Worm (Caenorhabditis elegans) whole organism, L1 larva: ENCODE measurements around the gene C04A2.15.

Experiments
- C16A3.4 ChIP-seq: fragments of 150-350 bp; optimal IDR thresholded peaks from 2 replicates; lab custom pipeline; 2014; ENCODE audit warnings: missing biosample characterization, missing genetic modification characterization
- aha-1 ChIP-seq: fragments of 150-350 bp; optimal IDR thresholded peaks from 2 replicates; lab custom pipeline; 2014; ENCODE audit warnings: missing biosample characterization, missing genetic modification characterization
- aly-2 ChIP-seq: fragments of 150-350 bp; optimal IDR thresholded peaks from 2 replicates; lab custom pipeline; 2014; ENCODE audit warnings: missing biosample characterization, missing genetic modification characterization
- ama-1 ChIP-seq: fragments of 150-350 bp; optimal IDR thresholded peaks from 2 replicates; lab custom pipeline; 2014
- blmp-1 ChIP-seq: fragments of 150-350 bp; optimal IDR thresholded peaks from 2 replicates; lab custom pipeline; 2014; ENCODE audit warnings: missing biosample characterization, missing genetic modification characterization
- ceh-8 ChIP-seq: fragments of 200-800 bp; sonication (Bioruptor generic); optimal IDR thresholded peaks from 2 replicates; lab custom pipeline; 2018; ENCODE audit warnings: mild to moderate bottlenecking, missing genetic modification characterization, moderate library complexity, missing compliant biosample characterization
- ceh-88 ChIP-seq: fragments of 200-800 bp; sonication (Bioruptor generic); IDR thresholded peaks from 2 replicates; pipeline ENCODE4 v1.3.6; 2022; ENCODE audit warnings: missing genetic modification characterization, missing compliant biosample characterization
- ceh-90 ChIP-seq: sonication (generic microtip); optimal IDR thresholded peaks from 2 replicates; lab custom pipeline; 2016; ENCODE audit warnings: missing genetic modification characterization, missing compliant biosample characterization
- efl-1 ChIP-seq, 4 experiments: fragments of 150-350 bp; optimal IDR thresholded peaks in 3 of 4; peaks in 1 of 4; 1 replicate in 1 of 4; 2 replicates in 3 of 4; lab custom pipeline; 2014; ENCODE audit warnings: missing biosample characterization in 2 of 4, missing genetic modification characterization in 2 of 4, missing genetic modification reagents in 2 of 4
- egl-13 ChIP-seq: sonication (generic microtip); optimal IDR thresholded peaks from 2 replicates; lab custom pipeline; 2016; ENCODE audit warnings: missing genotype, missing genetic modification reagents, missing genetic modification characterization, missing compliant biosample characterization
- egl-27 ChIP-seq, 2 experiments: fragments of 150-350 bp in 1 of 2; sonication (generic microtip); optimal IDR thresholded peaks; 3 replicates each; lab custom pipeline; 2017 to 2018; ENCODE audit warnings: missing biosample characterization in 2 of 2, missing genetic modification characterization in 2 of 2, missing genetic modification reagents in 2 of 2
- elt-2 ChIP-seq: sonication (generic microtip); optimal IDR thresholded peaks from 2 replicates; lab custom pipeline; 2016; ENCODE audit warnings: missing genetic modification characterization, mild to moderate bottlenecking, inconsistent platforms, missing compliant biosample characterization, missing genetic modification reagents
- elt-3 ChIP-seq, 6 experiments: fragments of 150-350 bp in 1 of 6; sonication (generic microtip); optimal IDR thresholded peaks; 2 replicates each; lab custom pipeline; 2017 to 2018; ENCODE audit warnings: missing biosample characterization in 6 of 6, missing genetic modification characterization in 6 of 6, inconsistent platforms in 1 of 6
- ets-5 ChIP-seq: fragments of 200-800 bp; sonication (Bioruptor generic); IDR thresholded peaks from 2 replicates; pipeline ENCODE4 v1.3.6; 2022; ENCODE audit warnings: missing genetic modification characterization, missing compliant biosample characterization
- fkh-4 ChIP-seq: sonication (generic microtip); optimal IDR thresholded peaks from 2 replicates; lab custom pipeline; 2016; ENCODE audit warnings: missing compliant biosample characterization, missing genetic modification characterization, borderline replicate concordance
- fkh-8 ChIP-seq: sonication (generic microtip); optimal IDR thresholded peaks from 2 replicates; lab custom pipeline; 2016; ENCODE audit warnings: mild to moderate bottlenecking, missing genetic modification characterization, missing compliant biosample characterization
- fos-1 ChIP-seq: fragments of 150-350 bp; optimal IDR thresholded peaks from 2 replicates; lab custom pipeline; 2014; ENCODE audit warnings: missing biosample characterization, missing genetic modification characterization
- hlh-17 ChIP-seq: fragments of 200-800 bp; sonication (Bioruptor generic); optimal IDR thresholded peaks from 2 replicates; lab custom pipeline; 2018; ENCODE audit warnings: missing genetic modification characterization, mild to moderate bottlenecking, missing compliant biosample characterization, moderate library complexity, borderline replicate concordance
- hlh-4 ChIP-seq: sonication (generic microtip); optimal IDR thresholded peaks from 2 replicates; lab custom pipeline; 2016; ENCODE audit warnings: mild to moderate bottlenecking, missing genetic modification characterization, missing compliant biosample characterization
- irx-1 ChIP-seq: sonication (generic microtip); optimal IDR thresholded peaks from 2 replicates; lab custom pipeline; 2016; ENCODE audit warnings: missing genetic modification characterization, missing compliant biosample characterization
- lin-13 ChIP-seq: fragments of 150-350 bp; optimal IDR thresholded peaks from 2 replicates; lab custom pipeline; 2014; ENCODE audit warnings: missing biosample characterization, missing genetic modification reagents, missing genetic modification characterization
- lin-14 ChIP-seq: fragments of 200-800 bp; sonication (Bioruptor generic); optimal IDR thresholded peaks from 2 replicates; lab custom pipeline; 2018; ENCODE audit warnings: mild to moderate bottlenecking, missing genetic modification characterization, moderate library complexity, missing compliant biosample characterization
- lin-39 ChIP-seq: fragments of 150-350 bp; optimal IDR thresholded peaks from 2 replicates; lab custom pipeline; 2014; ENCODE audit warnings: missing biosample characterization, missing genetic modification reagents, missing genetic modification characterization
- mdl-1 ChIP-seq, 2 experiments: fragments of 150-350 bp; optimal IDR thresholded peaks; 2 replicates each; lab custom pipeline; 2014 to 2017; ENCODE audit warnings: missing biosample characterization in 2 of 2, missing genetic modification characterization in 2 of 2, inconsistent platforms in 1 of 2
- mef-2 ChIP-seq: fragments of 150-350 bp; optimal IDR thresholded peaks from 2 replicates; lab custom pipeline; 2014; ENCODE audit warnings: missing biosample characterization, missing genetic modification characterization
- nhr-19 ChIP-seq: fragments of 200-800 bp; sonication (Bioruptor generic); conservative IDR thresholded peaks from 2 replicates; pipeline ENCODE4 v1.3.6; 2022; ENCODE audit warnings: missing genetic modification characterization, missing compliant biosample characterization
- nhr-20 ChIP-seq: sonication (generic microtip); optimal IDR thresholded peaks from 2 replicates; lab custom pipeline; 2016; ENCODE audit warnings: mild to moderate bottlenecking, missing genetic modification characterization, missing compliant biosample characterization
- nhr-237 ChIP-seq: fragments of 150-350 bp; optimal IDR thresholded peaks from 2 replicates; lab custom pipeline; 2014; ENCODE audit warnings: missing biosample characterization, missing genetic modification characterization
- nhr-47 ChIP-seq: sonication (generic microtip); optimal IDR thresholded peaks from 2 replicates; lab custom pipeline; 2016; ENCODE audit warnings: mild to moderate bottlenecking, missing genetic modification characterization, moderate library complexity, missing compliant biosample characterization
- nhr-71 ChIP-seq: sonication (generic microtip); optimal IDR thresholded peaks from 2 replicates; lab custom pipeline; 2016; ENCODE audit warnings: mild to moderate bottlenecking, missing genetic modification characterization, moderate library complexity, missing compliant biosample characterization
- nhr-77 ChIP-seq: fragments of 150-350 bp; optimal IDR thresholded peaks from 2 replicates; lab custom pipeline; 2014; ENCODE audit warnings: missing biosample characterization, missing genetic modification characterization
- nhr-85 ChIP-seq: sonication (generic microtip); peaks from one replicate; lab custom pipeline; 2016; ENCODE audit warnings: missing genetic modification characterization, inconsistent platforms, missing compliant biosample characterization
- nhr-90 ChIP-seq: sonication (generic microtip); optimal IDR thresholded peaks from 2 replicates; lab custom pipeline; 2016; ENCODE audit warnings: mild to moderate bottlenecking, missing genetic modification characterization, missing compliant biosample characterization; ENCODE audit not compliant: poor library complexity
- pag-3 ChIP-seq: sonication (generic microtip); optimal IDR thresholded peaks from 2 replicates; lab custom pipeline; 2017; ENCODE audit warnings: missing genetic modification characterization, mild to moderate bottlenecking, missing compliant biosample characterization, antibody characterized with exemption, borderline replicate concordance; ENCODE audit not compliant: insufficient read depth
- pax-3 ChIP-seq: fragments of 200-800 bp; sonication (Bioruptor generic); optimal IDR thresholded peaks from 2 replicates; lab custom pipeline; 2018; ENCODE audit warnings: mild to moderate bottlenecking, missing genetic modification characterization, moderate library complexity, missing compliant biosample characterization
- pqm-1 ChIP-seq: sonication (generic microtip); optimal IDR thresholded peaks from 3 replicates; lab custom pipeline; 2017; ENCODE audit warnings: missing biosample characterization, missing genetic modification characterization
- rnt-1 ChIP-seq: sonication (generic microtip); optimal IDR thresholded peaks from 2 replicates; lab custom pipeline; 2016; ENCODE audit warnings: mild to moderate bottlenecking, missing genetic modification characterization, moderate library complexity, missing compliant biosample characterization
- skn-1 ChIP-seq: fragments of 150-350 bp; optimal IDR thresholded peaks from 2 replicates; lab custom pipeline; 2014; ENCODE audit warnings: missing biosample characterization, missing genetic modification characterization
- snpc-4 ChIP-seq: fragments of 150-350 bp; optimal IDR thresholded peaks from 2 replicates; lab custom pipeline; 2014; ENCODE audit warnings: missing biosample characterization, missing genetic modification characterization
- snu-23 ChIP-seq: sonication (generic microtip); optimal IDR thresholded peaks from 2 replicates; lab custom pipeline; 2016; ENCODE audit warnings: missing genetic modification characterization, missing compliant biosample characterization
- sup-37 ChIP-seq: fragments of 200-800 bp; sonication (Bioruptor generic); optimal IDR thresholded peaks from 2 replicates; lab custom pipeline; 2018; ENCODE audit warnings: mild to moderate bottlenecking, missing genetic modification characterization, missing compliant biosample characterization
- tlp-1 ChIP-seq: fragments of 150-350 bp; optimal IDR thresholded peaks from 2 replicates; lab custom pipeline; 2014; ENCODE audit warnings: missing biosample characterization, missing genetic modification characterization
- unc-130 ChIP-seq: fragments of 150-350 bp; optimal IDR thresholded peaks from 2 replicates; lab custom pipeline; 2017; ENCODE audit warnings: missing biosample characterization, missing genetic modification characterization, inconsistent platforms
- unc-86 ChIP-seq: sonication (generic microtip); optimal IDR thresholded peaks from 2 replicates; lab custom pipeline; 2016; ENCODE audit warnings: missing genetic modification characterization, missing compliant biosample characterization
- unc-98 ChIP-seq: fragments of 200-800 bp; sonication (Bioruptor generic); IDR thresholded peaks from 2 replicates; pipeline ENCODE4 v1.3.6; 2022; ENCODE audit warnings: missing genetic modification characterization, missing compliant biosample characterization
- vab-15 ChIP-seq: sonication (generic microtip); optimal IDR thresholded peaks from 2 replicates; lab custom pipeline; 2017; ENCODE audit warnings: missing genotype, mild to moderate bottlenecking, missing genetic modification characterization, missing compliant biosample characterization
- zag-1 ChIP-seq: fragments of 150-350 bp; optimal IDR thresholded peaks from 2 replicates; lab custom pipeline; 2014; ENCODE audit warnings: missing biosample characterization, missing genetic modification characterization
- ztf-4 ChIP-seq: fragments of 150-350 bp; optimal IDR thresholded peaks from 2 replicates; lab custom pipeline; 2014; ENCODE audit warnings: missing biosample characterization, missing genetic modification characterization

C04A2.15 gene

ce11 chrII:6821118-6821517, 30.9 kb upstream of the C04A2.15 start (continued):
- TF ChIP-seq nhr-85 (tag; lab: Kevin White, UChicago) (peak; percentile 96), aha-1 (tag; lab: Kevin White, UChicago) (no peak), ceh-88 (no peak), efl-1 (optimal IDR thresholded peaks at IDR 0.05; lab: Kevin White, UChicago) (peak in 1 of 2 experiments; percentile 1), efl-1 (GFP tag; optimal IDR thresholded peaks at IDR 0.05 in 1 of 2; lab: Kevin White, UChicago) (no peak), tlp-1 (no peak), irx-1 (tag; lab: Kevin White, UChicago) (peak; percentile 31), lin-14 (GFP tag; lab: Kevin White, UChicago) (peak; percentile 78), skn-1 (no peak), hlh-4 (tag; lab: Kevin White, UChicago) (no peak), sup-37 (GFP tag; lab: Kevin White, UChicago) (no peak), nhr-71 (tag; lab: Kevin White, UChicago) (peak; percentile 33), pax-3 (tag; lab: Kevin White, UChicago) (no peak), nhr-237 (tag; lab: Kevin White, UChicago) (no peak), ceh-8 (GFP tag; lab: Kevin White, UChicago) (no peak), fkh-8 (tag; lab: Kevin White, UChicago) (no peak), nhr-77 (tag; lab: Kevin White, UChicago) (peak; percentile 8), rnt-1 (tag; lab: Kevin White, UChicago) (peak; percentile 24), blmp-1 (tag; lab: Kevin White, UChicago) (peak; percentile 88), pag-3 (tag; lab: Kevin White, UChicago) (peak; percentile 27), nhr-20 (tag; lab: Kevin White, UChicago) (peak; percentile 47), snpc-4 (no peak), fkh-4 (no peak), mef-2 (no peak), ztf-4 (no peak), ets-5 (GFP tag; lab: Robert Waterston, UW) (no peak), C16A3.4 (tag; lab: Kevin White, UChicago) (no peak), ama-1 (lab: Kevin White, UChicago) (no peak), nhr-19 (no peak), egl-27 (tag; optimal IDR thresholded peaks at IDR 0.05; lab: Kevin White, UChicago) (no peak), pqm-1 (tag; lab: Kevin White, UChicago) (no peak), unc-130 (tag; lab: Kevin White, UChicago) (peak; percentile 47), aly-2 (tag; lab: Kevin White, UChicago) (no peak), unc-98 (GFP tag; lab: Robert Waterston, UW) (no peak), unc-86 (tag; lab: Kevin White, UChicago) (no peak), mdl-1 (tag; optimal IDR thresholded peaks at IDR 0.05; lab: Kevin White, UChicago) (no peak)

- TF ChIP-seq nhr-20 (tag; lab: Kevin White, UChicago), result peak; percentile 44
- peak; percentile 80 for TF ChIP-seq elt-2 (tag; lab: Kevin White, UChicago)
- TF ChIP-seq fkh-4, result no peak
- no peak for TF ChIP-seq vab-15 (tag; lab: Kevin White, UChicago)
- peak; percentile 72 for TF ChIP-seq tlp-1
- peak in 3 of 6 experiments; percentile 4 to 50 (median 33) for TF ChIP-seq elt-3 (tag; optimal IDR thresholded peaks at IDR 0.05; lab: Kevin White, UChicago)
- TF ChIP-seq, all 84 proteins: peak for 4
Measured at ce11 chrII:6821832-6822231, 30.2 kb upstream of the C04A2.15 start.

ce11 chrII:6822347-6822746, 29.7 kb upstream of the C04A2.15 start:
- no peak for TF ChIP-seq ceh-90 (tag; lab: Kevin White, UChicago)
- no peak for TF ChIP-seq ceh-88
- no peak for TF ChIP-seq egl-13 (tag; lab: Kevin White, UChicago)
- peak; percentile 81 for TF ChIP-seq nhr-20 (tag; lab: Kevin White, UChicago)
- peak; percentile 69 for TF ChIP-seq snu-23 (GFP tag; lab: Kevin White, UChicago)
- no peak for TF ChIP-seq lin-13 (GFP tag; lab: Kevin White, UChicago)
- TF ChIP-seq hlh-17, result no peak
- TF ChIP-seq unc-130 (tag; lab: Kevin White, UChicago), result peak; percentile 28
- peak; percentile 31 for TF ChIP-seq fos-1 (tag; lab: Kevin White, UChicago)
- peak; percentile 14 to 89 (median 58) for TF ChIP-seq elt-3 (tag; optimal IDR thresholded peaks at IDR 0.05; lab: Kevin White, UChicago)
- TF ChIP-seq ceh-8 (GFP tag; lab: Kevin White, UChicago), result no peak
- no peak for TF ChIP-seq mef-2
- TF ChIP-seq pax-3 (tag; lab: Kevin White, UChicago), result no peak
- TF ChIP-seq ets-5 (GFP tag; lab: Robert Waterston, UW), result no peak
- TF ChIP-seq nhr-90 (tag; lab: Kevin White, UChicago), result peak; percentile 13
- TF ChIP-seq nhr-47 (tag; lab: Kevin White, UChicago), result no peak
- TF ChIP-seq zag-1 (tag; lab: Kevin White, UChicago), result no peak
- peak; percentile 78 for TF ChIP-seq nhr-71 (tag; lab: Kevin White, UChicago)
- peak in 1 of 2 experiments; percentile 44 for TF ChIP-seq mdl-1 (tag; optimal IDR thresholded peaks at IDR 0.05; lab: Kevin White, UChicago)
- no peak for TF ChIP-seq lin-39 (tag; lab: Kevin White, UChicago)
- peak; percentile 15 to 23 for TF ChIP-seq efl-1 (optimal IDR thresholded peaks at IDR 0.05; lab: Kevin White, UChicago)
- TF ChIP-seq efl-1 (GFP tag; optimal IDR thresholded peaks at IDR 0.05 in 1 of 2; lab: Kevin White, UChicago), result no peak
